Fruit fly (Drosophila melanogaster): ENCODE measurements around the gene Sms.

Sms gene

dm6 chr3L:12275572-12276042, 1.4 kb downstream of the Sms start:
- TF ChIP-seq CG8159 (tag; optimal IDR thresholded peaks at IDR 0.05): peak; percentile 49
- peak; percentile 47 for TF ChIP-seq CG15710 (tag; optimal IDR thresholded peaks at IDR 0.05)
- peak; percentile 5 for TF ChIP-seq CG17806 (tag; optimal IDR thresholded peaks at IDR 0.05)
- TF ChIP-seq CG32121 (GFP tag; IDR thresholded peaks at IDR 0.05): 0 out of 2 replicates have a peak, but pooled peaks have one; percentile 19
- TF ChIP-seq CG9948 (tag; optimal IDR thresholded peaks at IDR 0.05): peak; percentile 27
- TF ChIP-seq Snoo (tag; optimal IDR thresholded peaks at IDR 0.05): peak; percentile 7
- peak; percentile 59 for TF ChIP-seq CG14655 (GFP tag; optimal IDR thresholded peaks at IDR 0.05)
- no peak for TF ChIP-seq EcR (GFP tag; optimal IDR thresholded peaks at IDR 0.05)
- peak; percentile 54 for TF ChIP-seq CG8301 (tag; optimal IDR thresholded peaks at IDR 0.05)
- TF ChIP-seq Pif1A (GFP tag; optimal IDR thresholded peaks at IDR 0.05): peak; percentile 26
- TF ChIP-seq rn (GFP tag; IDR thresholded peaks at IDR 0.05): no peak
- no peak for TF ChIP-seq gl (tag; optimal IDR thresholded peaks at IDR 0.05)

dm6 chr3L:12271195-12271618, 5.8 kb downstream of the Sms start, which contains the start of gene Pbgs:
TSS of gene Pbgs (minus strand) at chr3L:12271345.
- TF ChIP-seq gl (tag; optimal IDR thresholded peaks at IDR 0.05) (no peak), EcR (GFP tag; optimal IDR thresholded peaks at IDR 0.05) (no peak), fd96Ca (GFP tag; IDR thresholded peaks at IDR 0.05) (peak; percentile 24; the same call in 1 of the 3 replicates), CG15710 (tag; optimal IDR thresholded peaks at IDR 0.05) (peak; percentile 46), Ets98B (GFP tag; IDR thresholded peaks at IDR 0.05) (peak; percentile 67), rn (GFP tag; IDR thresholded peaks at IDR 0.05) (no peak), Snoo (tag; optimal IDR thresholded peaks at IDR 0.05) (peak; percentile 56), CG17806 (tag; optimal IDR thresholded peaks at IDR 0.05) (peak; percentile 57), CG8301 (tag; optimal IDR thresholded peaks at IDR 0.05) (peak; percentile 19), Pif1B (GFP tag; optimal IDR thresholded peaks at IDR 0.05) (no peak), CG12605 (GFP tag; IDR thresholded peaks at IDR 0.05) (peak; percentile 69), CG4496 (GFP tag; IDR thresholded peaks at IDR 0.05) (peak; percentile 58; the same call in 1 of the 3 replicates), D1 (tag; optimal IDR thresholded peaks at IDR 0.05) (no peak), CG34367 (tag; optimal IDR thresholded peaks at IDR 0.05) (no peak), CG9948 (tag; optimal IDR thresholded peaks at IDR 0.05) (peak; percentile 44), CG10348 (GFP tag; IDR thresholded peaks at IDR 0.05) (no peak), Pif1A (GFP tag; optimal IDR thresholded peaks at IDR 0.05) (no peak), CG13204 (GFP tag; optimal IDR thresholded peaks at IDR 0.05) (no peak), CG8159 (tag; optimal IDR thresholded peaks at IDR 0.05) (peak; percentile 56), CG32121 (GFP tag; IDR thresholded peaks at IDR 0.05) (no peak; the same call in 1 of the 2 replicates), CG14655 (GFP tag; optimal IDR thresholded peaks at IDR 0.05) (peak; percentile 26)

- peak; percentile 61 for TF ChIP-seq CG8159 (tag; optimal IDR thresholded peaks at IDR 0.05)
- no peak for TF ChIP-seq Snoo (tag; optimal IDR thresholded peaks at IDR 0.05)
- no peak; the same call in 1 of the 2 replicates for TF ChIP-seq CG32121 (GFP tag; IDR thresholded peaks at IDR 0.05)
- no peak for TF ChIP-seq CG17806 (tag; optimal IDR thresholded peaks at IDR 0.05)
- no peak for TF ChIP-seq CG8301 (tag; optimal IDR thresholded peaks at IDR 0.05)
Measured at dm6 chr3L:12269867-12270266, 7.2 kb downstream of the Sms start.

DNA sequence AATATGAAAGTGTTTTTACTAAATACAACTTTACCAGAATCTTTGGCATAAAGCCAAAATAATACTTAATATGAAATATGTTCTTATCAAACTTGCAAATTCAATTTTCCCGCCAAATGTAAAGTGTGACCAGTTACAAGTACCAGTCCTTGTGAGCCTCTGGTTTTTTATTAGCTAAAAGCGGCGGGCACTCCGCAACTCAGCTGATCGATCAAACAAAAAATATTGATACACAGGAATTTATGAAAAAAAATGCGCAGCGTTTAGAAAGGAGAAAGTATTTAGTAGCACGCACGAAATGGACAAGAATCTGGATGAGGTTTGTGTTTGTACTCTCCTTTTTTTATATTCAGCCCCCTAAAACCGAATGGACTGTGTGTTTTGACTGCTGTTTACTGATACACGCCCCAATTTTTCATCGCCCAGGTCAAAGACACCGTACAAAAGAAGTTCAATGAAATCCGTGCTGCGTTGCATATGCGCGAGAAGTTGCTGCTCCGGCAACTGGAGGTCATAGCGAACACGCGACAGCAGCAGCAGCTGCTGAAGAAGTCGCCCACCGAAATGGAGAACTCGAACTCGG, 9.6 kb downstream of the Sms start, which contains the start of gene CG32100:
Gene CG32100, plus strand, starts transcription at position 197 of the 583 bp plus-strand sequence.
- TF ChIP-seq EcR (GFP tag; optimal IDR thresholded peaks at IDR 0.05) (peak; percentile 92), CG4496 (GFP tag; IDR thresholded peaks at IDR 0.05) (no peak)

- TF ChIP-seq CG9948 (tag; optimal IDR thresholded peaks at IDR 0.05): peak; percentile 84
- TF ChIP-seq gl (tag; optimal IDR thresholded peaks at IDR 0.05): peak; percentile 81
- peak; percentile 99 for TF ChIP-seq CG17806 (tag; optimal IDR thresholded peaks at IDR 0.05)
- TF ChIP-seq CG8301 (tag; optimal IDR thresholded peaks at IDR 0.05): peak; percentile 92
- TF ChIP-seq CG32121 (GFP tag; IDR thresholded peaks at IDR 0.05): peak; percentile 91
- peak; percentile 89 for TF ChIP-seq CG8159 (tag; optimal IDR thresholded peaks at IDR 0.05)
- TF ChIP-seq Pif1A (GFP tag; optimal IDR thresholded peaks at IDR 0.05): peak; percentile 85
- peak; percentile 94 for TF ChIP-seq CG14655 (GFP tag; optimal IDR thresholded peaks at IDR 0.05)
- peak; percentile 89 for TF ChIP-seq CG34367 (tag; optimal IDR thresholded peaks at IDR 0.05)
- peak; percentile 92 for TF ChIP-seq CG15710 (tag; optimal IDR thresholded peaks at IDR 0.05)
- peak; percentile 63 for TF ChIP-seq CG13204 (GFP tag; optimal IDR thresholded peaks at IDR 0.05)
- TF ChIP-seq CG10348 (GFP tag; IDR thresholded peaks at IDR 0.05): peak; percentile 60; the same call in 1 of the 2 replicates
- peak; percentile 74 for TF ChIP-seq rn (GFP tag; IDR thresholded peaks at IDR 0.05)
- TF ChIP-seq Ets98B (GFP tag; IDR thresholded peaks at IDR 0.05): peak; percentile 94
- peak; percentile 96 for TF ChIP-seq fd96Ca (GFP tag; IDR thresholded peaks at IDR 0.05)
- peak; percentile 11 for TF ChIP-seq D1 (tag; optimal IDR thresholded peaks at IDR 0.05)
- TF ChIP-seq EcR (GFP tag; optimal IDR thresholded peaks at IDR 0.05): no peak
- peak; percentile 98 for TF ChIP-seq CG4496 (GFP tag; IDR thresholded peaks at IDR 0.05)
- peak; percentile 92 for TF ChIP-seq CG12605 (GFP tag; IDR thresholded peaks at IDR 0.05)
- peak; percentile 94 for TF ChIP-seq Snoo (tag; optimal IDR thresholded peaks at IDR 0.05)
- TF ChIP-seq Pif1B (GFP tag; optimal IDR thresholded peaks at IDR 0.05): peak; percentile 93
Measured at dm6 chr3L:12266343-12267287, 10.4 kb downstream of the Sms start, which contains the start of gene app. TSS of gene app (minus strand) at chr3L:12266841.

All from whole organism, pupa.